Fruit fly (Drosophila melanogaster) whole organism, adult: ENCODE measurements around the gene Rcd-1.

Experiments used
- CG11617 ChIP-seq: fragments of 200-800 bp; sonication (Bioruptor generic); optimal IDR thresholded peaks from 2 replicates; lab custom pipeline; 2017; ENCODE audit warnings: mild to moderate bottlenecking, missing biosample characterization, missing genetic modification reagents, missing genetic modification characterization
- CG12768 ChIP-seq: fragments of 200-800 bp; sonication (Bioruptor generic); optimal IDR thresholded peaks from 2 replicates; lab custom pipeline; 2017; ENCODE audit warnings: missing biosample characterization, missing genetic modification characterization, mild to moderate bottlenecking, moderate library complexity, missing genetic modification reagents
- CG14711 ChIP-seq: fragments of 200-800 bp; sonication (Bioruptor generic); optimal IDR thresholded peaks from 2 replicates; lab custom pipeline; 2018; ENCODE audit warnings: missing biosample characterization, mild to moderate bottlenecking, missing genetic modification characterization, moderate library complexity
- CG1620 ChIP-seq: fragments of 200-800 bp; sonication (Bioruptor generic); optimal IDR thresholded peaks from 2 replicates; lab custom pipeline; 2016; ENCODE audit warnings: missing biosample characterization, missing genetic modification characterization
- CG33017 ChIP-seq: fragments of 200-800 bp; sonication (Bioruptor generic); optimal IDR thresholded peaks from 2 replicates; lab custom pipeline; 2018; ENCODE audit warnings: missing biosample characterization, mild to moderate bottlenecking, missing genetic modification characterization, moderate library complexity
- CG5204 ChIP-seq: fragments of 200-800 bp; sonication (Bioruptor generic); optimal IDR thresholded peaks from 2 replicates; lab custom pipeline; 2016; ENCODE audit warnings: missing biosample characterization, missing genetic modification characterization
- CG7045 ChIP-seq: fragments of 200-800 bp; sonication (Bioruptor generic); optimal IDR thresholded peaks from 2 replicates; lab custom pipeline; 2017; ENCODE audit warnings: missing biosample characterization, mild to moderate bottlenecking, missing genetic modification characterization
- CG7101 ChIP-seq: fragments of 200-800 bp; sonication (Bioruptor generic); optimal IDR thresholded peaks from 2 replicates; lab custom pipeline; 2018; ENCODE audit warnings: missing biosample characterization, mild to moderate bottlenecking, missing genetic modification characterization, moderate library complexity
- Clk ChIP-seq: fragments of 200-800 bp; sonication (Bioruptor generic); optimal IDR thresholded peaks from 2 replicates; lab custom pipeline; 2017; ENCODE audit warnings: missing biosample characterization, missing genetic modification characterization
- Crg-1 ChIP-seq: fragments of 200-800 bp; sonication (Bioruptor generic); optimal IDR thresholded peaks from 2 replicates; lab custom pipeline; 2016; ENCODE audit warnings: missing biosample characterization, missing genetic modification characterization
- Hr96 ChIP-seq: fragments of 200-800 bp; sonication (Bioruptor generic); optimal IDR thresholded peaks from 2 replicates; lab custom pipeline; 2016; ENCODE audit warnings: missing biosample characterization, missing genetic modification characterization
- Mnt ChIP-seq: fragments of 200-800 bp; sonication (Bioruptor generic); optimal IDR thresholded peaks from 2 replicates; lab custom pipeline; 2016; ENCODE audit warnings: missing biosample characterization, mild to moderate bottlenecking, missing genetic modification characterization
- bab1 ChIP-seq: fragments of 200-800 bp; sonication (Bioruptor generic); optimal IDR thresholded peaks from 3 replicates; lab custom pipeline; 2019; ENCODE audit warnings: missing biosample characterization, mild to moderate bottlenecking, missing genetic modification characterization, moderate library complexity
- cic ChIP-seq: fragments of 200-800 bp; sonication (Bioruptor generic); optimal IDR thresholded peaks from 2 replicates; lab custom pipeline; 2017; ENCODE audit warnings: missing biosample characterization, mild to moderate bottlenecking, missing genetic modification characterization, moderate library complexity
- cnc ChIP-seq, 2 experiments: fragments of >200 bp; optimal IDR thresholded peaks; 2 replicates each; lab custom pipeline; 2017
- kay ChIP-seq: fragments of 200-800 bp; sonication (Bioruptor generic); peaks from one replicate; lab custom pipeline; 2016; ENCODE audit warnings: missing biosample characterization, missing genetic modification characterization, borderline replicate concordance
- ovo ChIP-seq: fragments of 200-800 bp; sonication (Bioruptor generic); optimal IDR thresholded peaks from 2 replicates; lab custom pipeline; 2016; ENCODE audit warnings: missing biosample characterization, missing genetic modification characterization
- pad ChIP-seq: fragments of 200-800 bp; sonication (Bioruptor generic); optimal IDR thresholded peaks from 3 replicates; lab custom pipeline; 2017; ENCODE audit warnings: missing biosample characterization, missing genetic modification characterization, mild to moderate bottlenecking, moderate library complexity, missing genetic modification reagents
- tj ChIP-seq: fragments of 200-800 bp; sonication (Bioruptor generic); optimal IDR thresholded peaks from 3 replicates; lab custom pipeline; 2017; ENCODE audit warnings: missing biosample characterization, mild to moderate bottlenecking, missing genetic modification characterization, moderate library complexity
- toe ChIP-seq: fragments of 200-800 bp; sonication (Bioruptor generic); optimal IDR thresholded peaks from 2 replicates; lab custom pipeline; 2016; ENCODE audit warnings: missing biosample characterization, missing genetic modification characterization

Rcd-1 gene

dm6 chrX:19604997-19605396 is 33.6 kb upstream of the Rcd-1 start, which contains the start of gene CG14207:
Gene CG14207, plus strand, starts transcription at chrX:19605199.
- TF ChIP-seq CG5204 (GFP tag; lab: Kevin White, UChicago) (no peak), cic (GFP tag; lab: Kevin White, UChicago) (peak; percentile 16), pad (no peak), CG11617 (GFP tag; lab: Kevin White, UChicago) (no peak), CG12768 (GFP tag; lab: Kevin White, UChicago) (peak; percentile 17), Hr96 (no peak), Mnt (GFP tag; lab: Kevin White, UChicago) (peak; percentile 59), CG33017 (tag; lab: Kevin White, UChicago) (no peak), Clk (no peak), CG14711 (no peak), kay (GFP tag; lab: Kevin White, UChicago) (no peak), Crg-1 (GFP tag; lab: Kevin White, UChicago) (peak; percentile 16), ovo (GFP tag; lab: Kevin White, UChicago) (peak; percentile 7), CG7045 (no peak), bab1 (GFP tag; lab: Kevin White, UChicago) (peak; percentile 68), cnc (optimal IDR thresholded peaks at IDR 0.05; lab: Kevin White, UChicago) (no peak), CG1620 (peak; percentile 55), tj (GFP tag; lab: Kevin White, UChicago) (peak; percentile 20), CG7101 (tag; lab: Kevin White, UChicago) (peak; percentile 44), toe (GFP tag; lab: Kevin White, UChicago) (no peak)

- TF ChIP-seq ovo (GFP tag; lab: Kevin White, UChicago): peak; percentile 96
- no peak for TF ChIP-seq CG12768 (GFP tag; lab: Kevin White, UChicago)
- peak; percentile 51 for TF ChIP-seq pad
Measured at dm6 chrX:19605915-19606314, 32.7 kb upstream of the Rcd-1 start.

- no peak for TF ChIP-seq CG14711
- TF ChIP-seq CG1620: no peak
- no peak for TF ChIP-seq tj (GFP tag; lab: Kevin White, UChicago)
- no peak for TF ChIP-seq Mnt (GFP tag; lab: Kevin White, UChicago)
- TF ChIP-seq pad: no peak
- TF ChIP-seq CG7045: no peak
- no peak for TF ChIP-seq Hr96
Measured at dm6 chrX:19606558-19606957, 32.0 kb upstream of the Rcd-1 start.

- TF ChIP-seq cnc (optimal IDR thresholded peaks at IDR 0.05; lab: Kevin White, UChicago) (peak in 1 of 2 experiments; percentile 44), Hr96 (no peak), CG5204 (GFP tag; lab: Kevin White, UChicago) (no peak), tj (GFP tag; lab: Kevin White, UChicago) (no peak)
Measured at dm6 chrX:19606971-19607370, 31.6 kb upstream of the Rcd-1 start.

- TF ChIP-seq CG14711 (no peak), Mnt (GFP tag; lab: Kevin White, UChicago) (peak; percentile 61), pad (peak; percentile 41)
Measured at dm6 chrX:19608042-19608609, 30.4 kb upstream of the Rcd-1 start.

dm6 chrX:19611226-19611625 is 27.3 kb upstream of the Rcd-1 start, which contains the start of the genes Shawn and Tyler:
Gene Shawn, plus strand, starts transcription at chrX:19611526.
Gene Tyler, plus strand, starts transcription at chrX:19611526.
- TF ChIP-seq CG14711: no peak
- TF ChIP-seq Mnt (GFP tag; lab: Kevin White, UChicago): no peak
- no peak for TF ChIP-seq Crg-1 (GFP tag; lab: Kevin White, UChicago)
- no peak for TF ChIP-seq CG7045
- no peak for TF ChIP-seq CG5204 (GFP tag; lab: Kevin White, UChicago)
- no peak for TF ChIP-seq toe (GFP tag; lab: Kevin White, UChicago)
- no peak for TF ChIP-seq CG33017 (tag; lab: Kevin White, UChicago)
- TF ChIP-seq bab1 (GFP tag; lab: Kevin White, UChicago): no peak
- no peak for TF ChIP-seq Hr96
- TF ChIP-seq pad: no peak
- TF ChIP-seq CG12768 (GFP tag; lab: Kevin White, UChicago): no peak
- TF ChIP-seq cnc (optimal IDR thresholded peaks at IDR 0.05; lab: Kevin White, UChicago): no peak
- no peak for TF ChIP-seq cic (GFP tag; lab: Kevin White, UChicago)
- no peak for TF ChIP-seq CG7101 (tag; lab: Kevin White, UChicago)
- no peak for TF ChIP-seq CG11617 (GFP tag; lab: Kevin White, UChicago)
- no peak for TF ChIP-seq Clk
- no peak for TF ChIP-seq kay (GFP tag; lab: Kevin White, UChicago)
- no peak for TF ChIP-seq ovo (GFP tag; lab: Kevin White, UChicago)
- TF ChIP-seq CG1620: no peak
- no peak for TF ChIP-seq tj (GFP tag; lab: Kevin White, UChicago)

- TF ChIP-seq Mnt (GFP tag; lab: Kevin White, UChicago): peak; percentile 68
- TF ChIP-seq pad: peak; percentile 39
- peak; percentile 71 for TF ChIP-seq CG11617 (GFP tag; lab: Kevin White, UChicago)
- TF ChIP-seq tj (GFP tag; lab: Kevin White, UChicago): peak; percentile 32
- no peak for TF ChIP-seq Clk
- TF ChIP-seq CG33017 (tag; lab: Kevin White, UChicago): no peak
- TF ChIP-seq Crg-1 (GFP tag; lab: Kevin White, UChicago): peak; percentile 46
- TF ChIP-seq bab1 (GFP tag; lab: Kevin White, UChicago): peak; percentile 82
- TF ChIP-seq CG7101 (tag; lab: Kevin White, UChicago): peak; percentile 81
- no peak for TF ChIP-seq Hr96
- TF ChIP-seq CG14711: peak; percentile 38
- TF ChIP-seq kay (GFP tag; lab: Kevin White, UChicago): no peak
- TF ChIP-seq cnc (optimal IDR thresholded peaks at IDR 0.05; lab: Kevin White, UChicago): no peak
- TF ChIP-seq ovo (GFP tag; lab: Kevin White, UChicago): no peak
Measured at dm6 chrX:19613473-19613872, 25.1 kb upstream of the Rcd-1 start.
